Worm (Caenorhabditis elegans): Measurements from ENCODE around the gene srw-43.

- TF ChIP-seq ctbp-1 (GFP tag; IDR thresholded peaks at IDR 0.05) (no peak), unc-62 (GFP tag; optimal IDR thresholded peaks at IDR 0.05 in 1 of 2) (no peak), unc-62 (tag; optimal IDR thresholded peaks at IDR 0.05) (no peak), nhr-28 (tag; optimal IDR thresholded peaks at IDR 0.05) (no peak), fkh-10 (GFP tag; optimal IDR thresholded peaks at IDR 0.05) (no peak), lin-13 (GFP tag; optimal IDR thresholded peaks at IDR 0.05) (no peak), nhr-11 (tag; optimal IDR thresholded peaks at IDR 0.05) (no peak), ceh-82 (tag; optimal IDR thresholded peaks at IDR 0.05) (no peak), ceh-20 (GFP tag; IDR thresholded peaks at IDR 0.05) (no peak), snpc-4 (tag; optimal IDR thresholded peaks at IDR 0.05) (no peak), ama-1 (optimal IDR thresholded peaks at IDR 0.05) (no peak), ztf-11 (tag; optimal IDR thresholded peaks at IDR 0.05) (no peak), sdz-12 (GFP tag; optimal IDR thresholded peaks at IDR 0.05) (no peak), lin-38 (GFP tag; IDR thresholded peaks at IDR 0.05) (no peak)
These were observed 30.7 kb downstream of the srw-43 start, which contains the start of gene srh-137 for ce11 chrV:16716574-16716973.
